Worm (Caenorhabditis elegans): ENCODE measurements around the gene T02H6.6.

DNA sequence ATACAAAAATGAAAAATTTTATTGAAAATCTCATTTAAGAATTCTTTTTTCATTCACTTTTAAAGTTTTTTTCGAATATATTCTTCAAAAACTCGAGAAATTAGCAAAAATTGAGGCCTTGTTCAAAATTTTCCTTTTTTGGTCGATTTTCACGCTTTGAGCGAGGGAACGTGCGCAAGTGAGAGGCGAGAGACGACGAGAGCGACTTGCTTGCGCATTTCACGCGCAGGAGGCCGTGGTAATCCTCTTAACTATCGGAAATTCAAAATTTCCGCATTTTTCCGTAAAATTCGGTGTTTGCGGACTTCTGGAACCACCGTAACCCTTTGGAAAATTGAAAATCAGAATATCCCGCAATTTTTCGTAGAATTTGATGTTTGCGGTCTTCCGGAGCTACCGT lies 46.4 kb downstream of the T02H6.6 start:
- TF ChIP-seq ama-1 (optimal IDR thresholded peaks at IDR 0.05) (no peak), ets-7 (tag; optimal IDR thresholded peaks at IDR 0.05) (no peak)
